Worm (Caenorhabditis elegans): ENCODE measurements around the gene ZK622.4.
A peak's percentile ranks its signal among the peaks of the same experiment; 100 is the strongest.

ZK622.4 gene

DNA sequence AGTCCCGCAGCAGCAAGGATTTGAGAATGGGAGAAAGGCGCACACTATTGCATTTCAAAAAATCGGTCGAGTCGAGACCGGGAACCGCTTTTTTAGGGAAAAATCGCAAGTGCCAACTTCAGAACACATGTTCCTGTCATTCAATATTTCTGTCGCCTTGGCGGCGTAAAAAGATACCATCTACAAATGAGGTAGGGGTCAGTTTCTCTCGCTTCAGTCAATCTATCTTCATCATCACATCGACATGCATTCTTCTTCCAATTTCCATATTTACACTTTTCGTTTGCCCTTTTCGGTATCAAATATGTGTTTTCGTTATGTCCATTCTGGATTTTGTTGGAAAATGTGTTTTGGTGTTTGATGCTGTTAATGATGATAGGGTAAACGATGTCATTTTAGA, 5.2 kb downstream of the ZK622.4 start:
- peak; percentile 4 for TF ChIP-seq nhr-25 (tag; optimal IDR thresholded peaks at IDR 0.05)
- TF ChIP-seq sea-2 (GFP tag; optimal IDR thresholded peaks at IDR 0.05): no peak
- peak; percentile 71 for TF ChIP-seq elt-1 (tag; optimal IDR thresholded peaks at IDR 0.05)
- TF ChIP-seq ztf-4 (tag; optimal IDR thresholded peaks at IDR 0.05): no peak

DNA sequence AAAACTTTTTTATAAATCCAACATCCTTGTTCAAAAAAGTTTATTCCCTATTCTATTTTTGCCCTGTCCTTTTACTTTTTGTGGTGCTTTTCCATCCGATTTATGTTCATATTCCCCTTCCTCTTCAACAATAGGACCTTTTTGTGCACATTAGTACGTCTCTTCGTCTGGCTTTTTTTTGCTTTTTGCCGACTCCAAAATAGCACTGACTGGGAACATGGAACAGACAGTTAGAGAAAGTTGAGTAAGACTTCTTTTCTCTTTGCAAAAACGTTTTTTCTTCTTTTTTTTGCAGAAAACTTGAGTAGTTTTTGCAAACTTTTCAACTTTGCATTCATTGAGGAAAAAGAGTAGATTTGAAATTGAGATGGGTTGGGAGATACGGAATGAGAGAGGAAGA, 9.3 kb downstream of the ZK622.4 start:
- no peak for TF ChIP-seq egl-27 (tag; optimal IDR thresholded peaks at IDR 0.05)

DNA sequence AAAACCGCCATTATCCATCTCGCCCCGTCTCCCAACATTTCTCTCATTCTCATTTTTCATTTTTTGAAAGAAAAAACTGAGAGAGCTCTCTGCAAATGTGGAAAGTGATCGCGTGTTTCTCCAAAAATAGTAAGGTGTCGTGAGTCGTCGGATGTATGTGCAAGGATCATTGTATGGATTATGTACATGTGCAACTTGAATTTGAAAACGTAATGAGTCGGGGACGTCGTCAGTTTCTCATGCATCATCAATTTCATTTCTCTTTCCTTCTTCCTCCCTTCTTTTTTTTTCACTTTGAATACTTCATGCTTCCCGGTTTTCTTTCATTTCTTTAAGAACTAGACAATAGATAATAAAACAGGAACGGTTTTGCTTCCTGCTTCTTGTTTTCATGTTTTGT, 12.6 kb downstream of the ZK622.4 start:
- TF ChIP-seq egl-5 (tag; optimal IDR thresholded peaks at IDR 0.05): peak; percentile 86
- TF ChIP-seq nhr-23 (tag; optimal IDR thresholded peaks at IDR 0.05): no peak
- TF ChIP-seq zag-1 (tag; optimal IDR thresholded peaks at IDR 0.05): no peak
- peak; percentile 22 for TF ChIP-seq lin-39 (tag; optimal IDR thresholded peaks at IDR 0.05)
- no peak for TF ChIP-seq nhr-28 (tag; optimal IDR thresholded peaks at IDR 0.05)

DNA sequence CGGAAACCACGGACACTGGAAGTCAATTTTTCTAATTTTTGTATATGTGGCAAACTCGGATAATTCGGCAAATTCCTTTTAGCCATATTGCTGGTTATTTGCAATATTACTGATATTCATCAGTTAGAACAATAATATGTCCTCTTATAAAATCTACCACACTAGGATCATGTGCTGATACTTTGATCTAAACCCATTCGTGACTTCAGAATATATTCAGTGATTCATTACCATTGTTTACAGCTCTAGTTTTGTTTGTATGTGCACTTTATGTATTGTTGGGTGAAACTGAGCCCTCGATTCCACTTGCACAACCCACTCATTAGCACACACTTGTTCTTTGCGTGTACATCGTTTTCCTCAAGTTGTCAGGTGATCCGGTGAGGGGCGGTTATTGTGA, 13.7 kb downstream of the ZK622.4 start:
- TF ChIP-seq pha-4 (tag; optimal IDR thresholded peaks at IDR 0.05) (peak; percentile 55), snpc-4 (tag; optimal IDR thresholded peaks at IDR 0.05) (no peak), ceh-82 (tag; optimal IDR thresholded peaks at IDR 0.05) (no peak), lin-39 (tag; optimal IDR thresholded peaks at IDR 0.05) (no peak)

DNA sequence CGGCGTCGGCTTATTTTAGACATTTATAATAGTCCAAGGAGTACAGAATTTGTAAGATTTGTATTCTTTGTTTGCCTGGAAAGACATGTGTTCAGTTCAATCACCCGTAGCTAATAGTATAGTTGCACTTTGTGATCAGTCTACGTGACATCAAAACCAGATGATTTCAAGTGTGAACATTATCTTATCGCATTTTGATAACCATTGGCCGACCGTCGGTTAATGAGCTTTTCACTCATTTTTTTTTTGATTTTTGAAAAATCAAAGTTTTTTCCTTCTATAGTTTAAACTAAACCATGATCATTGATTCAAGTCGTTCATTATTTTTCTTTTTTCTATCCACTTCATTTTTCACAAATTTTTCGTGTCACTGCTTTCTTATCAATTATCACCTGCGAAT, 14.7 kb downstream of the ZK622.4 start:
- TF ChIP-seq elt-2 (tag; optimal IDR thresholded peaks at IDR 0.05): peak; percentile 90
- TF ChIP-seq daf-12 (tag; optimal IDR thresholded peaks at IDR 0.05): no peak
- TF ChIP-seq pqm-1 (tag; optimal IDR thresholded peaks at IDR 0.05): peak; percentile 84

DNA sequence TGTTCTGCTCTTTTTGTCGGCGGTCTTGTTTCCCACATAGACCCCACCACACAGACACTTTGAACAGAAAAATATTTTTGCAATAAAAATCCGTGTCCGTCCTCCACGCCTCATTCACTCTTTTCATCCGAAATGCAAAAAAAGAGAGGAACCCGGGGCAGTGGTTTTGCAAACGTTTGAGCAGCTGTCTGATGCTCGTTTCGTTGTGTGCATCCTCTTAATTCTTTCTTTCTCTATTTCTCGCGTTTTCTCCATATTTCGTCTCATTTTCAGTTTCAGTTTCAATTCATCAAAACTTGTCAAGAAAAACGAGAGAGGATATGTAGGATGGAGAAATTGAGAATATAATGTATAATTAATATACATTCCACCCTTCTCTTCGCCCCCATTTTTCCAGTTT, 16.5 kb downstream of the ZK622.4 start:
- TF ChIP-seq nfya-1 (tag; optimal IDR thresholded peaks at IDR 0.05; ENCODE audit: insufficient read depth): peak; percentile 48
- TF ChIP-seq lin-39 (tag; optimal IDR thresholded peaks at IDR 0.05): peak; percentile 25
- TF ChIP-seq nhr-67 (tag; optimal IDR thresholded peaks at IDR 0.05): no peak
- TF ChIP-seq elt-3 (tag; optimal IDR thresholded peaks at IDR 0.05): no peak

DNA sequence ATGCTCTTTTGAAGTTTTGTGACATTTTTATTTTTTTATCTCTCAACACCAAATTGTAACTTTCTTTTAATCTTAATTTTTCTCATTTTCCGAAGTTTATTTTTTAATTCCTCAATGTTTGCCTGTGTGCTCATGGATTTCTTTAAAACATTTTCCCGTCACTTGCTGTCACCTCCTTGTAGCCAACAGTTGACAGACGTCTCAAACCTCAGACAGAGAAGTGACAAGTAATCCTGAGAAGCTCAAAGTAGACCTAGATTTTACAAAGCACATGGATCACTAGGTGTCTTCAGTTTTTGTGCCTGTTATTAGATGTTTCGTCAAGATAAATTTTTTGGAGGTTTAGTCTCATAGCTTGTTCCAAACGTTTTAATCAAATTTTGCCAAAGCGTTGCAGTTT, 17.2 kb downstream of the ZK622.4 start:
- TF ChIP-seq ceh-9 (tag; optimal IDR thresholded peaks at IDR 0.05): no peak
- peak; percentile 11 for TF ChIP-seq unc-62 (GFP tag; optimal IDR thresholded peaks at IDR 0.05)

DNA sequence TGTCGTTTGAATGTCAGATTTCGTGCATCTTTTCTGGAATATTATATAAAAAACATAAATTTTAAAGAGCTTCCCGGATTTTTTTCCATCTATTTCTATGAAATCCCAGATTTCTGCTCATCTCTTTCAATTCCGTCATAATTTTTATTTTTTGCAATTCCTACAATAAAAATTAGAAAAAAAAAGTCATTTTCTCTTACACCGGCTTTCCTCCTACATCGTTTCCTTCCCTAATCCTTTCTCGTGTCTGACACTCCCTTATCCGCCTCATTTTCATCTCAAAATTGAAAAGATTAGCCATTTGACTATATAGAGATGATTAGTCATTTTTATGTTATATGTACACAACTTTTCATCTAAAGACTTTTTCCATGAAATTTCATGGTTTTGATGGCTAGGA, 18.3 kb downstream of the ZK622.4 start:
- TF ChIP-seq unc-62 (GFP tag; optimal IDR thresholded peaks at IDR 0.05) (no peak), nhr-23 (tag; optimal IDR thresholded peaks at IDR 0.05) (no peak)

DNA sequence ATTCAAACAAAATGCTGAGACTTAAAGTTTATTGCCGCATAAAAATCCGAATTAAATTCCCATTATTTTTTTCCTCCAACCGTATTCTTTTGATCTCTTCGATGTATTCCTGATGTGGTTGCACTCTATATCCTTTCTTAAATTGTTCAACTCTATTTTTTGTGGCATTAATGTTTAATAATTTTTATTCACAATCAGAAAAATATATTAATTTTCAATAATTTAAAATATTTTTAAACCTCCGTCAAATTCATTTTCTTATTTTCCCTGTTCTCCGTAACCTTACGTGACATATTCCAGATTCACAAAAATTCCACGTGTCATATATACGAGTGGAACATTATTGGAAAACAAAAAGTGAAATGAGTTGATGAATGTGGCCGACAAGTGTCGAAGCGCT, 19.2 kb downstream of the ZK622.4 start, which contains the start of gene gcy-12:
Gene gcy-12 (plus strand): TSS at position 301 of the 400 bp plus-strand sequence.
- no peak for TF ChIP-seq eor-1 (tag; optimal IDR thresholded peaks at IDR 0.05)
- no peak for TF ChIP-seq nhr-25 (tag; optimal IDR thresholded peaks at IDR 0.05)
- no peak for TF ChIP-seq fos-1 (tag; optimal IDR thresholded peaks at IDR 0.05)
- no peak for TF ChIP-seq aly-2 (tag; optimal IDR thresholded peaks at IDR 0.05)
- TF ChIP-seq nhr-67 (tag; optimal IDR thresholded peaks at IDR 0.05): no peak
- no peak for TF ChIP-seq ztf-11 (tag; optimal IDR thresholded peaks at IDR 0.05)
- TF ChIP-seq ama-1 (optimal IDR thresholded peaks at IDR 0.05): no peak
- no peak for TF ChIP-seq pha-4 (tag; optimal IDR thresholded peaks at IDR 0.05)
- TF ChIP-seq nhr-77 (tag; optimal IDR thresholded peaks at IDR 0.05): no peak
